Fruit fly (Drosophila melanogaster) S2 (cell line): ENCODE results near the gene CG3961.

ENCODE experiments used
- CG8478 ChIP-seq: fragments of >200 bp; optimal IDR thresholded peaks from 2 replicates; lab custom pipeline; 2018
- CTCF ChIP-seq, 2 experiments: fragments of >200 bp; optimal IDR thresholded peaks; 2 replicates each; lab custom pipeline; 2018

Gene CG3961

dm6 chr3L:18890283-18891175 is at the start of gene CG3961:
Gene CG3961, minus strand, starts transcription at chr3L:18890483.
- no peak for TF ChIP-seq CG8478 (lab: Kevin White, UChicago)
- TF ChIP-seq CTCF (optimal IDR thresholded peaks at IDR 0.05; lab: Kevin White, UChicago): no peak

- TF ChIP-seq CG8478 (lab: Kevin White, UChicago) (no peak), CTCF (optimal IDR thresholded peaks at IDR 0.05; lab: Kevin White, UChicago) (no peak)
Observed at dm6 chr3L:18924790-18925189, 34.5 kb upstream of the CG3961 start, which contains the start of gene CG43049. Gene CG43049, plus strand, starts transcription at chr3L:18925090.

- TF ChIP-seq CTCF (optimal IDR thresholded peaks at IDR 0.05; lab: Kevin White, UChicago) (no peak), CG8478 (lab: Kevin White, UChicago) (no peak)
Observed at dm6 chr3L:18922086-18922485, 31.8 kb upstream of the CG3961 start, which contains the start of gene CG3819. Gene CG3819, minus strand, starts transcription at chr3L:18922108.

- no peak for TF ChIP-seq CTCF (optimal IDR thresholded peaks at IDR 0.05; lab: Kevin White, UChicago)
- no peak for TF ChIP-seq CG8478 (lab: Kevin White, UChicago)
Observed at dm6 chr3L:18920219-18920618, 29.9 kb upstream of the CG3961 start, which contains the start of gene CG18223. Gene CG18223, minus strand, starts transcription at chr3L:18920319.

dm6 chr3L:18917281-18917680 is 27.0 kb upstream of the CG3961 start, which contains the start of gene CG6839:
Gene CG6839, plus strand, starts transcription at chr3L:18917581.
- no peak for TF ChIP-seq CTCF (optimal IDR thresholded peaks at IDR 0.05; lab: Kevin White, UChicago)
- TF ChIP-seq CG8478 (lab: Kevin White, UChicago): no peak

dm6 chr3L:18916466-18916865 is 26.2 kb upstream of the CG3961 start:
- TF ChIP-seq CG8478 (lab: Kevin White, UChicago) (no peak), CTCF (optimal IDR thresholded peaks at IDR 0.05; lab: Kevin White, UChicago) (peak; percentile 71 to 77)

dm6 chr3L:18914100-18914683 is 23.9 kb upstream of the CG3961 start, which contains the start of gene COX6AL2:
Gene COX6AL2, minus strand, starts transcription at chr3L:18914150.
- TF ChIP-seq CTCF (optimal IDR thresholded peaks at IDR 0.05; lab: Kevin White, UChicago): peak; percentile 38 to 70
- no peak for TF ChIP-seq CG8478 (lab: Kevin White, UChicago)

dm6 chr3L:18911082-18911481 is 20.8 kb upstream of the CG3961 start, which contains the start of gene Ir75d:
Gene Ir75d, minus strand, starts transcription at chr3L:18911182.
- no peak for TF ChIP-seq CTCF (optimal IDR thresholded peaks at IDR 0.05; lab: Kevin White, UChicago)
- TF ChIP-seq CG8478 (lab: Kevin White, UChicago): no peak

- TF ChIP-seq CTCF (optimal IDR thresholded peaks at IDR 0.05; lab: Kevin White, UChicago) (no peak), CG8478 (lab: Kevin White, UChicago) (no peak)
Observed at dm6 chr3L:18904772-18905601, 14.7 kb upstream of the CG3961 start, which contains the start of the genes CSN1b and Prp6. Gene CSN1b, minus strand, starts transcription at chr3L:18904930. Gene Prp6, plus strand, starts transcription at chr3L:18905372.

- TF ChIP-seq CTCF (optimal IDR thresholded peaks at IDR 0.05; lab: Kevin White, UChicago): peak in 1 of 2 experiments; percentile 34
- no peak for TF ChIP-seq CG8478 (lab: Kevin White, UChicago)
Observed at dm6 chr3L:18901411-18901810, 11.1 kb upstream of the CG3961 start, which contains the start of the genes arx and CG6843. Gene arx, minus strand, starts transcription at chr3L:18901554. Gene CG6843, plus strand, starts transcription at chr3L:18901594.

dm6 chr3L:18898770-18899278 is 8.5 kb upstream of the CG3961 start, which contains the start of gene RpL26:
Gene RpL26, plus strand, starts transcription at chr3L:18898875.
- peak in 1 of 2 experiments; percentile 28 for TF ChIP-seq CTCF (optimal IDR thresholded peaks at IDR 0.05; lab: Kevin White, UChicago)
- no peak for TF ChIP-seq CG8478 (lab: Kevin White, UChicago)

dm6 chr3L:18898086-18898470 is 7.8 kb upstream of the CG3961 start, which contains the start of gene CG3902:
Gene CG3902, minus strand, starts transcription at chr3L:18898293.
- TF ChIP-seq CG8478 (lab: Kevin White, UChicago): no peak
- no peak for TF ChIP-seq CTCF (optimal IDR thresholded peaks at IDR 0.05; lab: Kevin White, UChicago)

- no peak for TF ChIP-seq CG8478 (lab: Kevin White, UChicago)
- TF ChIP-seq CTCF (optimal IDR thresholded peaks at IDR 0.05; lab: Kevin White, UChicago): no peak
Observed at dm6 chr3L:18897459-18898085, 7.3 kb upstream of the CG3961 start.
